Fruit fly (Drosophila melanogaster) whole organism, embryonic: ENCODE data around the gene cac.
A peak's percentile ranks its signal among the peaks of the same experiment; 100 is the strongest.

Experiments used
- BtbVII ChIP-seq: fragments of 200-800 bp; sonication (Bioruptor generic); optimal IDR thresholded peaks from 3 replicates; lab custom pipeline; 2017; ENCODE audit warnings: missing biosample characterization, mild to moderate bottlenecking, missing genetic modification characterization
- CG10274 ChIP-seq: fragments of 200-800 bp; sonication (Bioruptor generic); optimal IDR thresholded peaks from 3 replicates; lab custom pipeline; 2017; ENCODE audit warnings: missing biosample characterization, mild to moderate bottlenecking, missing genetic modification characterization
- CG10321 ChIP-seq: fragments of 200-800 bp; sonication (Bioruptor generic); IDR thresholded peaks from 2 replicates; pipeline ENCODE4 v1.3.6; 2022; ENCODE audit warnings: missing biosample characterization, missing genetic modification characterization
- CG10431 ChIP-seq: fragments of 200-800 bp; sonication (Bioruptor generic); optimal IDR thresholded peaks from 3 replicates; lab custom pipeline; 2018; ENCODE audit warnings: missing biosample characterization, mild to moderate bottlenecking, missing genetic modification characterization
- CG11247 ChIP-seq: fragments of 200-800 bp; sonication (Bioruptor generic); IDR thresholded peaks from 2 replicates; pipeline ENCODE4 v1.3.6; 2022; ENCODE audit warnings: missing biosample characterization, missing genetic modification characterization
- CG12155 ChIP-seq: fragments of 200-800 bp; sonication (Bioruptor generic); optimal IDR thresholded peaks from 3 replicates; lab custom pipeline; 2016; ENCODE audit warnings: missing biosample characterization, missing genetic modification characterization
- CG12299 ChIP-seq: fragments of 200-800 bp; sonication (Bioruptor generic); optimal IDR thresholded peaks from 2 replicates; lab custom pipeline; 2018; ENCODE audit warnings: missing biosample characterization, mild to moderate bottlenecking, missing genetic modification characterization
- CG14014 ChIP-seq: fragments of 200-800 bp; sonication (Bioruptor generic); IDR thresholded peaks from 2 replicates; pipeline ENCODE4 v1.3.6; 2022; ENCODE audit warnings: missing biosample characterization, missing genetic modification characterization
- CG16779 ChIP-seq: fragments of 200-800 bp; sonication (Bioruptor generic); IDR thresholded peaks from 2 replicates; pipeline ENCODE4 v1.3.6; 2022; ENCODE audit warnings: missing biosample characterization, missing genetic modification characterization
- CG16863 ChIP-seq: fragments of 200-800 bp; sonication (Bioruptor generic); optimal IDR thresholded peaks from 3 replicates; lab custom pipeline; 2016; ENCODE audit warnings: missing biosample characterization, missing genetic modification characterization
- CG17802 ChIP-seq: fragments of 200-800 bp; sonication (Bioruptor generic); optimal IDR thresholded peaks from 2 replicates; lab custom pipeline; 2018; ENCODE audit warnings: missing biosample characterization, mild to moderate bottlenecking, missing genetic modification characterization, moderate library complexity
- CG18619 ChIP-seq: fragments of 200-800 bp; sonication (Bioruptor generic); optimal IDR thresholded peaks from 3 replicates; lab custom pipeline; 2017; ENCODE audit warnings: missing biosample characterization, mild to moderate bottlenecking, missing genetic modification characterization
- CG2889 ChIP-seq: fragments of 200-800 bp; sonication (Bioruptor generic); IDR thresholded peaks from 3 replicates; pipeline ENCODE4 v1.3.6; 2022; ENCODE audit warnings: missing biosample characterization, missing genetic modification characterization
- CG30020 ChIP-seq: fragments of 200-800 bp; optimal IDR thresholded peaks from 2 replicates; lab custom pipeline; 2019; ENCODE audit warnings: missing biosample characterization, mild to moderate bottlenecking, missing genetic modification characterization, moderate library complexity
- CG30403 ChIP-seq: fragments of 200-800 bp; sonication (Bioruptor generic); optimal IDR thresholded peaks from 3 replicates; lab custom pipeline; 2016; ENCODE audit warnings: missing biosample characterization, missing genetic modification characterization
- CG42726 ChIP-seq: fragments of 200-800 bp; sonication (Bioruptor generic); IDR thresholded peaks from 2 replicates; pipeline ENCODE4 v1.3.6; 2022; ENCODE audit warnings: missing biosample characterization, missing genetic modification characterization; ENCODE audit not compliant: partially characterized antibody
- CG4820 ChIP-seq: fragments of 200-800 bp; sonication (Bioruptor generic); optimal IDR thresholded peaks from 3 replicates; lab custom pipeline; 2016; ENCODE audit warnings: missing biosample characterization, missing genetic modification characterization
- CG7839 ChIP-seq: fragments of 200-800 bp; sonication (Bioruptor generic); optimal IDR thresholded peaks from 3 replicates; lab custom pipeline; 2018; ENCODE audit warnings: missing biosample characterization, mild to moderate bottlenecking, missing genetic modification characterization, moderate library complexity
- CG9215 ChIP-seq: fragments of 200-800 bp; sonication (Bioruptor generic); IDR thresholded peaks from 2 replicates; pipeline ENCODE4 v1.3.6; 2022; ENCODE audit warnings: missing biosample characterization, missing genetic modification characterization
- CG9609 ChIP-seq: fragments of 200-800 bp; sonication (Bioruptor generic); optimal IDR thresholded peaks from 3 replicates; lab custom pipeline; 2016; ENCODE audit warnings: missing biosample characterization, missing genetic modification characterization
- CG9817 ChIP-seq: fragments of 200-800 bp; sonication (Bioruptor generic); optimal IDR thresholded peaks from 2 replicates; lab custom pipeline; 2018; ENCODE audit warnings: missing biosample characterization, mild to moderate bottlenecking, missing genetic modification characterization, moderate library complexity
- Camta ChIP-seq: fragments of 200-800 bp; sonication (Bioruptor generic); optimal IDR thresholded peaks from 2 replicates; lab custom pipeline; 2016; ENCODE audit warnings: missing biosample characterization, missing genetic modification characterization
- Chrac-16 ChIP-seq: fragments of 200-800 bp; sonication (Bioruptor generic); optimal IDR thresholded peaks from 3 replicates; lab custom pipeline; 2016; ENCODE audit warnings: missing biosample characterization, missing genetic modification characterization
- Drgx ChIP-seq: fragments of 200-800 bp; sonication (Bioruptor generic); IDR thresholded peaks from 2 replicates; pipeline ENCODE4 v1.3.6; 2022; ENCODE audit warnings: missing biosample characterization, missing genetic modification characterization
- Elba2 ChIP-seq: fragments of 200-800 bp; sonication (Bioruptor generic); optimal IDR thresholded peaks from 3 replicates; lab custom pipeline; 2016; ENCODE audit warnings: missing biosample characterization, missing genetic modification characterization
- Ets97D ChIP-seq: fragments of 200-800 bp; sonication (Bioruptor generic); optimal IDR thresholded peaks from 3 replicates; lab custom pipeline; 2016; ENCODE audit warnings: missing biosample characterization, missing genetic modification characterization
- HmgD ChIP-seq: fragments of 200-800 bp; sonication (Bioruptor generic); optimal IDR thresholded peaks from 3 replicates; lab custom pipeline; 2016; ENCODE audit warnings: missing biosample characterization, missing genetic modification characterization
- Jarid2 ChIP-seq: fragments of 200-800 bp; sonication (Bioruptor generic); optimal IDR thresholded peaks from 3 replicates; lab custom pipeline; 2017; ENCODE audit warnings: mild to moderate bottlenecking, missing biosample characterization, missing genetic modification reagents, missing genetic modification characterization
- Myb ChIP-seq: fragments of 200-800 bp; sonication (Bioruptor generic); optimal IDR thresholded peaks from 2 replicates; lab custom pipeline; 2016; ENCODE audit warnings: missing biosample characterization, missing genetic modification characterization
- Nf-YA ChIP-seq: fragments of 200-800 bp; sonication (Bioruptor generic); IDR thresholded peaks from 2 replicates; pipeline ENCODE4 v1.3.6; 2022; ENCODE audit warnings: missing biosample characterization, missing genetic modification characterization
- Nf-YB ChIP-seq: fragments of 200-800 bp; sonication (Bioruptor generic); optimal IDR thresholded peaks from 3 replicates; lab custom pipeline; 2019; ENCODE audit warnings: missing biosample characterization, mild to moderate bottlenecking, missing genetic modification characterization, moderate library complexity
- Poxn ChIP-seq: fragments of 200-800 bp; sonication (Bioruptor generic); IDR thresholded peaks from 2 replicates; pipeline ENCODE4 v1.3.6; 2022; ENCODE audit warnings: missing biosample characterization, missing genetic modification characterization
- dan ChIP-seq: fragments of 200-800 bp; sonication (Bioruptor generic); IDR thresholded peaks from 2 replicates; pipeline ENCODE4 v1.3.6; 2022; ENCODE audit warnings: missing biosample characterization, missing genetic modification characterization
- dmrt99B ChIP-seq: fragments of 200-800 bp; sonication (Bioruptor generic); optimal IDR thresholded peaks from 2 replicates; lab custom pipeline; 2018; ENCODE audit warnings: missing biosample characterization, mild to moderate bottlenecking, missing genetic modification characterization, moderate library complexity
- ems ChIP-seq: fragments of 200-800 bp; sonication (Bioruptor generic); optimal IDR thresholded peaks from 3 replicates; lab custom pipeline; 2016; ENCODE audit warnings: missing biosample characterization, missing genetic modification characterization
- fd102C ChIP-seq: fragments of 200-800 bp; sonication (Bioruptor generic); optimal IDR thresholded peaks from 2 replicates; lab custom pipeline; 2018; ENCODE audit warnings: missing biosample characterization, mild to moderate bottlenecking, missing genetic modification characterization, moderate library complexity
- fd64A ChIP-seq: fragments of 200-800 bp; sonication (Bioruptor generic); optimal IDR thresholded peaks from 3 replicates; lab custom pipeline; 2018; ENCODE audit warnings: missing biosample characterization, mild to moderate bottlenecking, missing genetic modification characterization
- grn ChIP-seq: fragments of 200-800 bp; sonication (Bioruptor generic); optimal IDR thresholded peaks from 3 replicates; lab custom pipeline; 2017; ENCODE audit warnings: missing biosample characterization, missing genetic modification characterization
- lola ChIP-seq, 3 experiments: fragments of >200 bp in 2 of 3; fragments of 200-800 bp in 1 of 3; sonication (Bioruptor generic) in 1 of 3; optimal IDR thresholded peaks; 2 replicates each; lab custom pipeline; 2017 to 2019; ENCODE audit warnings: missing biosample characterization in 3 of 3, missing genetic modification characterization in 3 of 3, mild to moderate bottlenecking in 1 of 3, moderate library complexity in 1 of 3
- nau ChIP-seq: fragments of 200-800 bp; sonication (Bioruptor generic); optimal IDR thresholded peaks from 3 replicates; lab custom pipeline; 2017; ENCODE audit warnings: missing biosample characterization, mild to moderate bottlenecking, missing genetic modification characterization, missing genetic modification reagents
- pb ChIP-seq: fragments of 200-800 bp; sonication (Bioruptor generic); optimal IDR thresholded peaks from 3 replicates; lab custom pipeline; 2016; ENCODE audit warnings: missing biosample characterization, missing genetic modification characterization
- pfk ChIP-seq: fragments of 200-800 bp; sonication (Bioruptor generic); optimal IDR thresholded peaks from 2 replicates; lab custom pipeline; 2018; ENCODE audit warnings: missing biosample characterization, mild to moderate bottlenecking, missing genetic modification characterization, moderate library complexity
- rib ChIP-seq: fragments of 200-800 bp; sonication (Bioruptor generic); IDR thresholded peaks from 2 replicates; pipeline ENCODE4 v1.3.6; 2022; ENCODE audit warnings: missing biosample characterization, missing genetic modification characterization
- sima ChIP-seq: fragments of 200-800 bp; sonication (Bioruptor generic); optimal IDR thresholded peaks from 2 replicates; lab custom pipeline; 2016; ENCODE audit warnings: missing biosample characterization, missing genetic modification characterization
- slbo ChIP-seq: fragments of 200-800 bp; sonication (Bioruptor generic); IDR thresholded peaks from 2 replicates; pipeline ENCODE4 v1.3.6; 2022; ENCODE audit warnings: missing biosample characterization, missing genetic modification characterization
- sr ChIP-seq: fragments of 200-800 bp; sonication (Bioruptor generic); IDR thresholded peaks from 3 replicates; pipeline ENCODE4 v1.3.6; 2022; ENCODE audit warnings: missing biosample characterization, missing genetic modification characterization
- sug ChIP-seq: fragments of 200-800 bp; optimal IDR thresholded peaks from 2 replicates; lab custom pipeline; 2019; ENCODE audit warnings: missing biosample characterization, mild to moderate bottlenecking, missing genetic modification characterization, moderate library complexity
- toy ChIP-seq: fragments of 200-800 bp; sonication (Bioruptor generic); IDR thresholded peaks from 2 replicates; pipeline ENCODE4 v1.3.6; 2022; ENCODE audit warnings: missing biosample characterization, missing genetic modification characterization
- tx ChIP-seq: fragments of 200-800 bp; sonication (Bioruptor generic); optimal IDR thresholded peaks from 2 replicates; lab custom pipeline; 2016; ENCODE audit warnings: missing biosample characterization, missing genetic modification characterization
- usp ChIP-seq: fragments of >200 bp; optimal IDR thresholded peaks from 2 replicates; lab custom pipeline; 2017; ENCODE audit warnings: missing biosample characterization, missing genetic modification characterization
- zen ChIP-seq: fragments of 200-800 bp; sonication (Bioruptor generic); optimal IDR thresholded peaks from 3 replicates; lab custom pipeline; 2018; ENCODE audit warnings: missing biosample characterization, mild to moderate bottlenecking, missing genetic modification characterization, moderate library complexity

The cac gene

DNA sequence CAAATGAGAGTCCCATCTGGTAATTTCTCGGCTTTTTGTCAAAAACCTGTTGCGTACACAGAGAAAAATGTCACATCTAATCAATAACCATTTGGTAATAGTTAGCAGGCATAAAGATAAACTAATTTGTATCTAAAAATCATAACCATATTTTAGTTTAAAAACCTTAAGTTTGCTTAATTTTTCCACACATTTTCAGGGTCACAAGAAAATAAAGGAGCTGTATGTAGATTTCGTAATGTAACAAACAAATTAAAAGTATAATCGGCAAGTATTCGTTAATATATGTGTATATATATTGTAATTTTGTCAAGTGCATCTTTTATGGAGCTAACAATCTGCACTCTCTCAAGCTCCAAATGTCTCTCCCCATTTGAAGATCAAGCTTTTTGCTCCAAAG is 63.9 kb downstream of the cac start:
- TF ChIP-seq dan (GFP tag; lab: Robert Waterston, UW) (0 out of 2 replicates have a peak, but pooled peaks have one; percentile 27), fd64A (GFP tag; lab: Kevin White, UChicago) (peak; percentile 71), Ets97D (GFP tag; lab: Kevin White, UChicago) (peak; percentile 26), Jarid2 (GFP tag; lab: Kevin White, UChicago) (peak; percentile 58), CG14014 (peak; percentile 91), pfk (GFP tag; lab: Kevin White, UChicago) (no peak), CG2889 (0 out of 3 replicates have a peak, but pooled peaks have one; percentile 50), Drgx (GFP tag; lab: Robert Waterston, UW) (peak; percentile 89), slbo (peak; percentile 81), rib (GFP tag; lab: Robert Waterston, UW) (peak; percentile 76), Nf-YB (peak; percentile 79), CG9817 (tag; lab: Kevin White, UChicago) (peak; percentile 87), CG10321 (GFP tag; lab: Robert Waterston, UW) (no peak), CG9609 (GFP tag; lab: Kevin White, UChicago) (peak; percentile 41), Chrac-16 (GFP tag; lab: Kevin White, UChicago) (peak; percentile 83), Elba2 (GFP tag; lab: Kevin White, UChicago) (no peak), lola (GFP tag; optimal IDR thresholded peaks at IDR 0.05; lab: Kevin White, UChicago) (peak in 1 of 3 experiments; percentile 93), CG11247 (GFP tag; lab: Robert Waterston, UW) (peak; percentile 80), CG9215 (GFP tag; lab: Robert Waterston, UW) (peak; percentile 86), ems (GFP tag; lab: Kevin White, UChicago) (peak; percentile 60), sr (GFP tag; lab: Robert Waterston, UW) (peak; percentile 35; the same call in 1 of the 3 replicates), CG42726 (GFP tag; lab: Robert Waterston, UW) (no peak), HmgD (GFP tag; lab: Kevin White, UChicago) (peak; percentile 26), CG30403 (GFP tag; lab: Kevin White, UChicago) (peak; percentile 93), CG7839 (tag; lab: Kevin White, UChicago) (peak; percentile 96), CG18619 (GFP tag; lab: Kevin White, UChicago) (peak; percentile 84), CG10431 (GFP tag; lab: Kevin White, UChicago) (peak; percentile 71), pb (GFP tag; lab: Kevin White, UChicago) (peak; percentile 28), fd102C (GFP tag; lab: Kevin White, UChicago) (peak; percentile 2), Camta (peak; percentile 84), sima (GFP tag; lab: Kevin White, UChicago) (no peak), CG12299 (tag; lab: Kevin White, UChicago) (peak; percentile 87), zen (tag; lab: Kevin White, UChicago) (peak; percentile 76), dmrt99B (tag; lab: Kevin White, UChicago) (peak; percentile 95), CG16863 (GFP tag; lab: Kevin White, UChicago) (peak; percentile 48), CG12155 (peak; percentile 75), tx (GFP tag; lab: Kevin White, UChicago) (peak; percentile 70), CG16779 (0 out of 2 replicates have a peak, but pooled peaks have one; percentile 40), CG17802 (peak; percentile 57), usp (no peak), sug (peak; percentile 92), toy (GFP tag; lab: Robert Waterston, UW) (peak; percentile 65), CG10274 (GFP tag; lab: Kevin White, UChicago) (peak; percentile 57), Poxn (0 out of 2 replicates have a peak, but pooled peaks have one; percentile 44), Nf-YA (GFP tag; lab: Robert Waterston, UW) (peak; percentile 73), grn (peak; percentile 29), BtbVII (GFP tag; lab: Kevin White, UChicago) (peak; percentile 81), Myb (GFP tag; lab: Kevin White, UChicago) (peak; percentile 32), nau (GFP tag; lab: Kevin White, UChicago) (peak; percentile 87), CG30020 (tag; lab: Kevin White, UChicago) (peak; percentile 72), CG4820 (peak; percentile 76)
